Worm (Caenorhabditis elegans): ENCODE measurements around the gene nspc-16.

DNA sequence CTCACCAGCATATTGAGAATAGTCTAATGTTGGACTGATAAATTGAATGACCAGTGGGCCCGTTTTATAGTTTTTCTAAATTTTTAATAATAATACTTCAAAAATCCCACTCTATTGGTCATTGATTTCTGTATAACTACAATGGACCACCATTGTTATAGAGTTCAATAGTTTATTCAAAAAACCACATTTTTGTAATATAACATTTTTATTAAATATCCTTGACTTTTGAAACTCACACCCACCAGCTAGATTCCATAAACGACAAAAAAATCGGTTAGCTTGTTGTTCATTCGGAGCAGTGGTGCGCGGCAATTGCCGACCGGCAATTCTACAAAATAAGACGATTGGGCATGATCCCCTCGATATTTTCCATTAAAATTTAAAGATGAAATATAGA, 4.2 kb downstream of the nspc-16 start, which contains the start of gene nspc-18:
- TF ChIP-seq lin-39 (tag; optimal IDR thresholded peaks at IDR 0.05) (no peak), nhr-21 (tag; optimal IDR thresholded peaks at IDR 0.05) (no peak), ama-1 (optimal IDR thresholded peaks at IDR 0.05) (no peak), elt-1 (tag; optimal IDR thresholded peaks at IDR 0.05) (no peak), nhr-10 (tag; optimal IDR thresholded peaks at IDR 0.05) (no peak), nhr-23 (tag; optimal IDR thresholded peaks at IDR 0.05) (no peak)
